Fruit fly (Drosophila melanogaster): ENCODE data around the gene pic.

Gene pic

DNA sequence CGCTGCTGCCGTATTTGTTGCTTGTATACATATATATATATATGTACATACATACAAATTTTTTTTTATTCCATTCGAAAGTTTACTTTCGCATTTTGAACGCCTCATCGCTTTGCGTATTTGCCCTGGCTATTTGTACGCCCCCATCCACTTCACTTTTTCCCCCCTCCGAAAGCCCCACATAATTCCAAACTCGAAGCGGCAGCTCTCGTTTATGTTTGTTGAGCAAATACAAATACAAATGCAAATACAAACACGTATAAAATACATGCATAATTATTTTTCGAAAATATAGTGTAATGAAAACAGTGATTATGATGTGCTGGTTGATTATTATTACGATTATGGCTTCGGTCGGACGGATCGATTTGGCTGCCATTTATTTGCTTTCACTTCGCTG, 16.0 kb downstream of the pic start (continued):
- TF ChIP-seq CG11695 (GFP tag; IDR thresholded peaks at IDR 0.05) (peak; percentile 34; the same call in 1 of the 3 replicates), bab2 (GFP tag; optimal IDR thresholded peaks at IDR 0.05) (peak; percentile 94), sqz (GFP tag; optimal IDR thresholded peaks at IDR 0.05) (peak; percentile 93), CG2875 (GFP tag; optimal IDR thresholded peaks at IDR 0.05) (peak; percentile 97), CG3163 (GFP tag; optimal IDR thresholded peaks at IDR 0.05) (peak; percentile 52), CG8281 (tag; optimal IDR thresholded peaks at IDR 0.05) (peak; percentile 77), CG10147 (GFP tag; optimal IDR thresholded peaks at IDR 0.05) (peak; percentile 72), stwl (tag; optimal IDR thresholded peaks at IDR 0.05) (no peak), MESR4 (GFP tag; optimal IDR thresholded peaks at IDR 0.05) (peak; percentile 20), nmo (GFP tag; optimal IDR thresholded peaks at IDR 0.05) (peak; percentile 82), CG12071 (GFP tag; optimal IDR thresholded peaks at IDR 0.05) (peak; percentile 95), Mrtf (GFP tag; IDR thresholded peaks at IDR 0.05) (peak; percentile 75; the same call in 2 of the 3 replicates), CG18476 (GFP tag; optimal IDR thresholded peaks at IDR 0.05) (peak; percentile 76), zen2 (GFP tag; IDR thresholded peaks at IDR 0.05; ENCODE audit: partially characterized antibody) (no peak), lmd (GFP tag; IDR thresholded peaks at IDR 0.05) (peak; percentile 44), CG2129 (GFP tag; IDR thresholded peaks at IDR 0.05; ENCODE audit: partially characterized antibody) (no peak), CG15073 (GFP tag; optimal IDR thresholded peaks at IDR 0.05) (peak; percentile 47), fd102C (GFP tag; optimal IDR thresholded peaks at IDR 0.05) (peak; percentile 65), Spps (tag; optimal IDR thresholded peaks at IDR 0.05) (peak; percentile 95), CG9932 (GFP tag; IDR thresholded peaks at IDR 0.05) (no peak), Dek (tag; optimal IDR thresholded peaks at IDR 0.05) (peak; percentile 85), CG12155 (GFP tag; optimal IDR thresholded peaks at IDR 0.05) (peak; percentile 62), Ssrp (tag; optimal IDR thresholded peaks at IDR 0.05) (no peak), CG2202 (tag; optimal IDR thresholded peaks at IDR 0.05) (peak; percentile 93), gem (tag; optimal IDR thresholded peaks at IDR 0.05) (peak; percentile 93), wdn (GFP tag; IDR thresholded peaks at IDR 0.05) (no peak), seq (GFP tag; IDR thresholded peaks at IDR 0.05) (peak; percentile 67), org-1 (GFP tag; optimal IDR thresholded peaks at IDR 0.05) (peak; percentile 90), shn (GFP tag; optimal IDR thresholded peaks at IDR 0.05) (peak; percentile 14), unpg (GFP tag; optimal IDR thresholded peaks at IDR 0.05) (peak; percentile 93), z (GFP tag; IDR thresholded peaks at IDR 0.05) (0 out of 3 replicates have a peak, but pooled peaks have one; percentile 51), dm (GFP tag; optimal IDR thresholded peaks at IDR 0.05) (peak; percentile 1), CG9797 (GFP tag; optimal IDR thresholded peaks at IDR 0.05) (peak; percentile 53), insv (GFP tag; optimal IDR thresholded peaks at IDR 0.05) (peak in 1 of 2 experiments; percentile 13), CG1024 (GFP tag; IDR thresholded peaks at IDR 0.05) (peak; percentile 81), Hsf (GFP tag; optimal IDR thresholded peaks at IDR 0.05) (peak; percentile 64), CG6689 (GFP tag; IDR thresholded peaks at IDR 0.05) (peak; percentile 58), lilli (GFP tag; optimal IDR thresholded peaks at IDR 0.05) (peak; percentile 35), CG11247 (GFP tag; IDR thresholded peaks at IDR 0.05) (peak; percentile 64), tll (GFP tag; optimal IDR thresholded peaks at IDR 0.05) (no peak), exex (tag; optimal IDR thresholded peaks at IDR 0.05) (peak; percentile 80), HLHmδ (GFP tag; optimal IDR thresholded peaks at IDR 0.05) (peak; percentile 77), Awh (GFP tag; IDR thresholded peaks at IDR 0.05) (peak; percentile 87), CG31365 (tag; optimal IDR thresholded peaks at IDR 0.05) (peak; percentile 84), CTCF (GFP tag; optimal IDR thresholded peaks at IDR 0.05) (peak; percentile 63), HLH4C (GFP tag; IDR thresholded peaks at IDR 0.05; ENCODE audit: partially characterized antibody) (no peak), NC2β (GFP tag; optimal IDR thresholded peaks at IDR 0.05) (peak; percentile 88), CG10543 (GFP tag; optimal IDR thresholded peaks at IDR 0.05) (peak; percentile 65), Asciz (GFP tag; optimal IDR thresholded peaks at IDR 0.05) (peak; percentile 99), CG2889 (GFP tag; IDR thresholded peaks at IDR 0.05) (no peak), CG15601 (tag; optimal IDR thresholded peaks at IDR 0.05) (peak; percentile 92)

Measured in whole organism, embryonic.